Fruit fly (Drosophila melanogaster) ovary, adult (tissue): Measurements from ENCODE around the gene CG2898.

ENCODE experiments used
- CG17801 ChIP-seq: fragments of 200-800 bp; optimal IDR thresholded peaks from 2 replicates; lab custom pipeline; 2019; ENCODE audit warnings: missing biosample characterization, mild to moderate bottlenecking, missing genetic modification characterization, moderate library complexity; ENCODE audit not compliant: partially characterized antibody

The CG2898 gene

DNA sequence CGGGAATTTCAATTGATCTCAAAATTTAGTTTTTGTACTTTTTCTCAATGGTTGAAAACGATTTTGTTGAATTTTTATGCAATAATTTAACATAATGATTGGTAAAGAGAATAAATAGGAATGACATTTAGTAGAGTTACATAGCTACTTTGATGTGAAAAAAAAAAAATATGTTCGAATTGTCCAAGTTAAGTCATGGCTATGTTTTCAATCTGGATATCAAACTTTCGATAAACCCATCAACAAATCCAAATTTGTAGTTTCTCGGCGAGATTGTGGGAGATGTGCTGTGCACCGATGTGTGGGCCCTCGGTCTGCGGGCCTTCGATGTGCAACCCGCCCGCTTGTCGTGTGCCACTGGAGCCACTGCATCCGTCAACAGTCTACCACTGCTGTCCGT is at the start of gene CG2898, which contains the start of gene CG32686:
Gene CG2898 (plus strand): TSS at position 159 of the 400 bp plus-strand sequence.
Gene CG32686 (minus strand): TSS at position 101 of the 400 bp plus-strand sequence.
- no peak for TF ChIP-seq CG17801 (GFP tag; lab: Kevin White, UChicago)

DNA sequence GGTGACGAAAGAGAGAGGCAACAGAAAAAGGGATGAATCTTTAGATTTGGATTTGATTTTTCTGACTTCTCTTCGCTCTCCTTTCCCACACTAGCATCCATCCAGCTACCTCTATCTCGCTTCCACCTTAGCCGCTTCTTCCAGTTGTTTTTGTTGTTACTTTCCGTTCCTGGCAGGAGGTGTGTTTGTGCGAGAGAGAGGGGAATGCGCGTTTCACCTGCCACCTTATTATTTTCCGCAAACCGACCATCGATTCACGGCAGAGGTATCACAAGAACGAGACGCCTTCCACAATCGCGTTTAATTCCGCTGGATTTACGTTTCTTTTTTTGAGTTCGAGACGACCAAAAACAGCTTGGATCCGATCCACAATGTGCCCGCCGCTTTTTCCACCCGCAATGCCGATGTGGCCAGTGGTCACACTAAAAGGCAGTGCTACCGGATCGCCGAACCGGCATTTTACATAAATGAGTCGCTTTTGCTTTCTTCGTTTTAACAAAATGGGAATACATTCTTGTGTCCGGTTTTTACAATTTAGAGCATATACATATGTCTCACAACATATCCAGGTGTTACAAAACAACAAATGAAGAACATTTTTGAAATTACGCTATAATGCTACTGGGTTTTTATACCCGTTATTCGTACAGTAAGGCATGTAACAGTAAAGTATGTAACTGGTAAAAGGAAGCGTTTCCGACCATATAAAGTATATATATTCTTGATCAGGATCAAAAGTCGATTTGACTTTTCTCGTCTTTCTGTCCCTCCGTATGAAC is 49.4 kb upstream of the CG2898 start, which contains the start of gene alpha-Man-Ia:
Gene alpha-Man-Ia (minus strand): TSS at position 392 of the 779 bp plus-strand sequence.
- no peak for TF ChIP-seq CG17801 (GFP tag; lab: Kevin White, UChicago)

DNA sequence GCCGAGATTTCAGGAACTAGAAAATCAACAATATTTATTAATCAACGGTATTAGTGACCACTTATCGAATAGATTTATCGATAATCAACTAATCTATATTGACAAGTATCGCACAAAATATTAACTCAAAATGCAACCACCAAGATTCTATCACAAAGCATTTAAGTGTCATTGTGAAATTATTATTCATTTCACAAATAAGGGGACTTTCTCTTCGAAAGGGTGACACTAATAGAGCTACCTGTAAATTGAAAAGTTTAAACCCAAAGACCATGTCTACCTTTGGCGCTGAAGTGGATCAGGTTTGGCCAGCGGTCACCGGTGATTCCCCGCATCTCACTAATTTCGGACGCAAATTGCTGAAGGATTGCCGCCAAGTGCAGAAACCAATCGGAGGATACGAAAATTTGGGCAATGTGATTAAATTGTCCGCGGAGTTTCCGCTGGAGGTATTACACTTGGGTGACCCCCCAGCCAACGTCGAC is 48.8 kb upstream of the CG2898 start, which contains the start of gene CG2909:
Gene CG2909 (plus strand): TSS at position 119 of the 485 bp plus-strand sequence.
- no peak for TF ChIP-seq CG17801 (GFP tag; lab: Kevin White, UChicago)

DNA sequence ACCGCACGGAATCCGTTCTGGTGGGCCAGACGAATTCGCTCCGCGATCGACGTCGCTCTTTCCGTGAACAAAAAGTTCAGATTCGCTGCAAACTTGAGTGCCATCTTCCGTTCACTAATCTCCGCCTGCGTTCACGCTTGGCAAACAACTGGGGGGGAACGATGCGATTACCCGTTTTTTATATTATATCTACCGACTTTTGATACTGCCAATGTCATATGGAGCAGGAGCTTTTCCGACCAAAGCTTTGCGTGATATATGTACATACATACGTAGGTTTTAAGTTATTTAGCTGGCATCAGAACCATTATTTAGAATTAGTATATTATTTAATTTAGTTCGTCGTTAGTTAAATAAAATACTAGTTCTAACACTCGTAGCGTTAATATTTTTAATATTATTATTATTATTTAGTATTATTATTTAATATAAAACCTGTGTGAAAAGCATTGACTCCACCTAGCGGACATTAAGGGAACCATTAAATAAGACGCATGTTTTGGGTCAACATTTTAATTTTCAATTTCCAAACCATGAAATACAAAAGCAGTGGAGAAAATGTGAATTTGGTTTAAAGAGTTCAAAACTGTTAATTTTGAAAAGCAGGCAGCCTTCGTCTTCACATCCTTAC is 45.4 kb upstream of the CG2898 start, which contains the start of gene Gip:
Gene Gip (minus strand): TSS at position 214 of the 631 bp plus-strand sequence.
- TF ChIP-seq CG17801 (GFP tag; lab: Kevin White, UChicago): peak; percentile 81

DNA sequence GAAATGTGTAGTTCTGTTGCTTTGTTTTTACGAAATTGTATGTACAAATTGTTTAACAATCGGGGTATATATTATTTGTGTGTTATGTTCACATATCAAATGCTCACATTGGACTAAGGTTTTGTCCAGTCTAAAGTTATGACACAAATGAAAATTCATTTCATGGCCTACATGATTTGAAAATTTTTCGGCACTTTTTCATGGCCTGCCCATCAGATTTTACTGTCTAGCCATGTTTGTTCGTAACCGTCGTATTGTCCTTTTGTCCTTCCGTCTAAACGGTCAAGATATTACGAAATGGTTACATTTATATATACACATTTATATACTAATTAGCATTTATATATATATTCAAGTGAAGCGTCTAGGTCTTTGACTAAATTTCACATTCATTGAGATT is 43.5 kb upstream of the CG2898 start, which contains the start of gene CG15306:
Gene CG15306 (minus strand): TSS at position 101 of the 400 bp plus-strand sequence.
- no peak for TF ChIP-seq CG17801 (GFP tag; lab: Kevin White, UChicago)

DNA sequence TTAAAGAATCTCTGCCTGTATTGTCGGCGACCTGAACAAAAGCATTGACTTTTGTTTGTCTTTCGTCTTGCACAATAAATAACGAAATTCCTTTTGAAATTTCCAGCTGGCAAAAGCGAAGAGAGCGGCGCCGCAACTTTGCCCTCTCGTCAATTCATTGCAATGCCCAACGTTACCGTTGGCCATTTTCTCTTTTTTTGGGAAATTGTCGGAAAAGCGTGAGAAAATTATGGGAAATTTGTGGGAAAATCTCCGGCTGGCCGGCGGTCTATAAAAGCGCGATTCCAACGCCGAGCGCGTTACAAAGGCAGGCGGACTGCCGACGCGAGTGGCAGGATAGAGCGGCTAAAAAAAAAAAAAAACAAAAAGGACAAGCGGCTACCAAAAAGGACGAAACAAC is 41.8 kb upstream of the CG2898 start, which contains the start of gene CG43740:
Gene CG43740 (plus strand): TSS at position 301 of the 400 bp plus-strand sequence.
- no peak for TF ChIP-seq CG17801 (GFP tag; lab: Kevin White, UChicago)

DNA sequence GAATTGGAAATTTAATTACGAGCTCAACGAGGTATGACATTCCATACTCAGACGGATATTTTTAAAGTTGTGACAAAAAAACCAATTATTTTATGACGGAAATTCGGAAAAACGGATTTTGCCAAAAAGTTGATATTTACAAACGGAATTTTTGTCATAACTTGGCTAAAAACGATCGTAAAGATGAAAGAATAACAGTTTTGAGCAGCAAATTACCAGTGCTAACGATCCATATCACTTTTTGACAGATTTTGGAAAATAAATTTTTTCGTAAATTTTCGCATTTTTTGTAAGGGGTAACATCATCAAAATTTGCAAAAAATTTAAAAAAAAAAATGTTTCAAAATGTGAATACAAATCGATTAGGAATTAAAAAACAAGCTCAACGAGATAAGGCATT is 34.7 kb upstream of the CG2898 start:
- no peak for TF ChIP-seq CG17801 (GFP tag; lab: Kevin White, UChicago)

DNA sequence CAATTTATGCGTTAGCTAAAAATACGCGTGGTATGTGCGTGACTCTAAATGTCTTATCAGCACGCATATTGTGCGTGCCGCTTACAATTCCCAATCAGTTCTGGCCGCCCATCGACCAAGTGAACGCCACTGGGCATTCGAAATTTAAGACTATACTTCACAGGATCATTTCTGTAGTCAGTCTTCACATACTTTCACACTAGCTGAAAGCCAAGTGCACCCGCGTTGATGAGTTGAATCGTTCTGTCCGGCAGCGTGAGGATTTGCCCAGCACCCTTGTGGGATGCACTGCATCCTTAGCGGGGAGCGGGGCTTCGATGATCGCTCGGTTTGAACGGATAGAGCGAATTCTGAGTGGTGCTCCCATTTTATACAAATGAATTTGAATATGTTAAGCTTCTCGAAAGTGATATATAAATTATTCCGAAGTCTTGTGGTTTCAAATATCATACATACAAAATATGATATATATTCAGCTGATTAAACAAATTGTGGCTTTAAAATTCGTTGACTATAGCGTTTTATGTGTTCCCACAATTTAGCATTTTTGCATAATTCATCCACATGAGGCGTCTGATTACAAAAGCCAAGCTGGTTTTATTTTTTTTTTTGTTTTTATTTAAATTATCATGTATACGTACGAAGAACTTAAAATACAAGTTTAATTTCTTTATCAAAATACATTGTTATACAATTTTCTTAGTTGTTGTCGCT is 27.0 kb upstream of the CG2898 start:
- TF ChIP-seq CG17801 (GFP tag; lab: Kevin White, UChicago): peak; percentile 16

DNA sequence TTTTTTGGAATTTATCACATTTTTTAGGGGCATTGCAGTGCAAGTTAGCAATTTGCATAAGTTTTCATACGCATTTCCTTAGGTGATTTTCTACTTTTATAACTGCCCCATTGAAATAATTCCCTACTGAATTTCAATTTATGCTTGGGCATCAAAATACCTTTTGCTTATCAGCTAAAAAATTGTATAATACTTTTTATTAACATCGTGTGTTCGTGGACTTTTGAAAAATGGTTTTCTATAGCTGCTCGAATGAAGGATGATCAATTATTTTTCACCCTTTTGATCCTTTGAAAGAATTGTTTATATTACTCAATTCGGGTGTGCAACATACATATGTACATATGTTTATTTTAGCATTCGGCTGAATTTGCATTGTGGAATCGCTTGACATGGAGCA is 13.0 kb upstream of the CG2898 start:
- TF ChIP-seq CG17801 (GFP tag; lab: Kevin White, UChicago): no peak

DNA sequence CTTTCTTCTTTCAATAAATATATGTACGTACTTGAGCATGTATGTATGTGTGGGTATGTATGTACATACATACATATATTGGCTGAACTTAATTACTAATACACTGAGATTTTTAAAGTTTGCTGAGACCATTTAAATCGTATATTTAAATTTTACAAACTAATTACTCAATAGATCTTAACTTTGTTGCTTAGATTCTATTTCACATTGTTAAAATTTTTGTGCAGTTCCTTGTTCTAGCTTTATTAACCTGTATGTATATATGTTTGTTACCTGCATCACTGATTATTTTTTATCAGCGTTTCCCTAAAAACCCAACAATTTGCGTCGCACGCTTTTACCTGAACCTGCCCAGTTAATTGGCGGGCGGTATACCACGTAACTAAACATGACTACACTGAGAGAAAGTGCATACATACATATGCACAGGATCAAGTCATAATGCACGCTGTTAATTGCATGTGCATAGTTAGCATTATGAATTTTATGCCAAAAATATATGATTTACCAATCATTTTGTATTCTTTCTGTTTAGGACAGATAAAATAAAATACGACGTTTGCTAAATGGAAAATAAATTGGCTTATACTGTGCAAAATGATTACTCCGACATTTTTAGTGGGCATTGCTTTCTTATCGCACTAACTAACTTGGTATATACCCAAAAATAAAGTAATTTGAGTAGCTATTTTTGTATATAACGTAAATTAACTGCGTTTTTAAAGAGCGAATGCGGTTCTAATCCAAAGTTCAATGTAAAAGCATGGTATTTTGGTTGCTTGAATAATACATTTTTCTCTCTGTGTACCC is 12.4 kb upstream of the CG2898 start:
- peak; percentile 61 for TF ChIP-seq CG17801 (GFP tag; lab: Kevin White, UChicago)

DNA sequence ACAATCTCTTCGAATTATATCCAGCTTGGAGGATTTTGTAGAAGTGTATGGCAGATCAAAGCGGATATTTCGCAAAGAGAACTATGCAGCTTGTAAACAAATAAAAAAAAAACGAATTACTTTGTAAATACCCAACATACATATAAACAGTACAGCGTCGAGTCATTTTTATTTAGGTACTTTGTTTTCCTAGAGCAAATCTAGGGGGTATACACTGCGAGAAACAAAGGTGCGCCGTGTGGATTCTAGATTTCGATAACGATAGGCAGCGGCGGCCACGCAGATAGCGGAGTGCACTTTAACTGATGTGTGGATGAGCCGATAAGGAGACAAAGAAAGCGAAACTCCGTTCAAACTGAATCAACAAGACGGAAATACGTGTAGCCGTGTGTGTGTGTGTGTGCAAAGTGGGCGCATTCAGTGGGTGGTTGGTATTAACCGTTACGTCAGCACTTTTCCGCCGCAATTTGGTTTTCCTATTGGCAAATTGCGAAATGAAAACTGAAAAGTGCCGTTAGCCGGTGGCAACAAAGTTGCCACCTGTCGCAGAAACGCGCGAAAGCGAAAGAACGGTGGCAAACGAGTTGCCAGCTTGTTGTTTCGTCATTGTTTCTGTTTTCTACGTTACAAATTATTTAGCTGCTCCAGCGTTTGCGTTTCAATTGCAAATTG is 10.5 kb upstream of the CG2898 start:
- TF ChIP-seq CG17801 (GFP tag; lab: Kevin White, UChicago): no peak

DNA sequence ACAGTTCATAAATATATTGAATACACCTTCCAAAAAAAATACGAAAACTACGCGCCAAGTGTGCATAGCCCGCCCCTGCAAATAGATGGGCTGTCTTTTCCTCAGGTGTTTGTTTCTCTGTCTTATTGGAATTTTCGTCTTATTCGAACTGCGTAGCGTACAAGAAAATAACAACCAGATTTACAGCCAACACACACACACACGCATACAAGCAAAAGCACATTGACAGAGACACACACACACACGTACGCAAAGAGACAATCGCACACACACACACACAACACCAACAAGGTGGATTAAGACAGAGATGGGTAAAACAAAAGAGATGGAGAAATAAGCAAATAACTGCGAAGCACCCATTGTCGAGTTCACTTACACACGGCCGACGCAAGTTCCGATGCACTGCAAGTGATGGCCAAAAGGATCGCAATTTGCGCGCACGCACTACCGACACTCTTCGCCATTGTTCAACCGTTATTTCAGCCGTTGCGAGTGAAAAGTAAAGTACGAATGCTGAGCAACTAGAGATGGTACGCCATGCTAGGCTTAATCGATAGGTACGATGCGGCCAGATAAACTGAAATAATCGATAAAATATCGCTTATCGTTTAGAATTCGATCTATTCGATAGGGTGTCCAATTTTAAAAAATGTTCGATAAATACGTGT is 9.3 kb upstream of the CG2898 start:
- TF ChIP-seq CG17801 (GFP tag; lab: Kevin White, UChicago): peak; percentile 76

DNA sequence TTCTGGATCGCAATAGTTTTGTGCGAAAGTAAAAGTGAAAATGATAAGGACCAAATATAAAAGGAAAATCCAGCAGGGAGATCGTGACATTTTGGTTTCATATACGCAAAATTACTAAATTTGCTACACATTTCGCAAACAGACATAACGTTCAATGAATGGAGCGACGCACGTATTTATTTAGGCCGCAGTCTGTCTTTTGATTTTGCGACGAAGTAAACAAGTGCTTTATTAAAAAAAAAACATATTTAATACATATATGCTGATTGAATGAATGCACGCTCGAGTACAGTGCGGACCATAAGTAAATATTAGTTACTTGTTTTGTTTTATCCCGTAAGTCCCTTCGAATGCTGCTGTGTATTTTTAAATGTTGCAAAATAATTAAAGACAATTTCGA is 7.8 kb upstream of the CG2898 start, which contains the start of gene CG32679:
Gene CG32679 (minus strand): TSS at position 101 of the 400 bp plus-strand sequence.
- no peak for TF ChIP-seq CG17801 (GFP tag; lab: Kevin White, UChicago)
